Worm (Caenorhabditis elegans): ENCODE data around the gene egg-3.

DNA sequence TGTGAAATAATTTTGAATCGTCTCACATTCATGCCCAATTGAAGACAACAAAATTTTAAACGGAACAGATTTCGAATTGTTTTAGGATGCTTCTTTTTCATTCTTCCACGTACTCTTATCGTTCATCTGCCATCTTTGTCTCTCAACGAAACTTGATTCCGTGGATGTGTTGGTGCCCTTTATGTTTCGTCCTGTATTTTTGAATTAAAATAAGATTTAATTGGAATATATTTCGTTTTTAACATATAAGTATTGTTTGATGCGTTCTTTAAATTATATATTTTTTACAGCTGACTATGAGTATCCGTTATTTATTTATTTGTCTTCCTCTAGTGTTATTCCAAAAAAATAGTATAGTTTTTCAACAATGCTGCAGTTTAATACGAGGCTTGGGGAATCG, 17.9 kb upstream of the egg-3 start, which contains the start of gene gly-1:
- TF ChIP-seq ztf-23 (GFP tag; IDR thresholded peaks at IDR 0.05), result no peak
- no peak for TF ChIP-seq T22C8.4 (GFP tag; IDR thresholded peaks at IDR 0.05)
- no peak for TF ChIP-seq flt-1 (GFP tag; IDR thresholded peaks at IDR 0.05)
- TF ChIP-seq ref-1 (GFP tag; conservative IDR thresholded peaks at IDR 0.05), result no peak
- TF ChIP-seq med-1 (GFP tag; optimal IDR thresholded peaks at IDR 0.05; ENCODE audit: insufficient read depth), result no peak
- no peak for TF ChIP-seq klf-2 (GFP tag; conservative IDR thresholded peaks at IDR 0.05)

Data from whole organism, midembryonic.